Fruit fly (Drosophila melanogaster) whole organism, embryonic: ENCODE data around the gene sphe.

Experiments
- Mad ChIP-seq: fragments of 200-800 bp; sonication (Bioruptor generic); optimal IDR thresholded peaks from 2 replicates; lab custom pipeline; 2016; ENCODE audit warnings: missing biosample characterization, missing genetic modification characterization
- kah ChIP-seq: fragments of 200-800 bp; sonication (Bioruptor generic); optimal IDR thresholded peaks from 2 replicates; lab custom pipeline; 2018; ENCODE audit warnings: missing biosample characterization, mild to moderate bottlenecking, missing genetic modification characterization

- no peak for TF ChIP-seq Mad
- no peak for TF ChIP-seq kah (GFP tag; lab: Kevin White, UChicago)
Observed at dm6 chrX:16654931-16655409, 46.8 kb downstream of the sphe start, which contains the start of the genes Nemp and r.
